Worm (Caenorhabditis elegans): ENCODE measurements around the gene K10D2.5.
A peak's percentile ranks its signal among the peaks of the same experiment; 100 is the strongest.

Gene K10D2.5

ce11 chrIII:5179166-5179565, 6.6 kb downstream of the K10D2.5 start:
- TF ChIP-seq mab-5 (tag; optimal IDR thresholded peaks at IDR 0.05) (no peak), peb-1 (tag; optimal IDR thresholded peaks at IDR 0.05) (no peak), sma-3 (GFP tag; optimal IDR thresholded peaks at IDR 0.05) (no peak), skn-1 (tag; optimal IDR thresholded peaks at IDR 0.05) (no peak), ZK546.5 (tag; optimal IDR thresholded peaks at IDR 0.05) (no peak), alr-1 (tag; optimal IDR thresholded peaks at IDR 0.05) (no peak), ztf-4 (tag; optimal IDR thresholded peaks at IDR 0.05) (no peak), unc-62 (GFP tag; optimal IDR thresholded peaks at IDR 0.05) (no peak), nhr-237 (tag; optimal IDR thresholded peaks at IDR 0.05) (no peak)

- TF ChIP-seq ztf-1 (GFP tag; conservative IDR thresholded peaks at IDR 0.05) (no peak), ceh-16 (tag; optimal IDR thresholded peaks at IDR 0.05) (no peak), fos-1 (tag; optimal IDR thresholded peaks at IDR 0.05) (peak; percentile 51), nhr-129 (tag; optimal IDR thresholded peaks at IDR 0.05) (peak; percentile 33)
Measured at ce11 chrIII:5180588-5180987, 8.1 kb downstream of the K10D2.5 start.

- TF ChIP-seq fos-1 (tag; optimal IDR thresholded peaks at IDR 0.05) (peak; percentile 22), peb-1 (tag; optimal IDR thresholded peaks at IDR 0.05) (no peak), nhr-129 (tag; optimal IDR thresholded peaks at IDR 0.05) (peak; percentile 42), Y55F3AM.14 (GFP tag; optimal IDR thresholded peaks at IDR 0.05) (no peak), blmp-1 (tag; optimal IDR thresholded peaks at IDR 0.05; ENCODE audit: insufficient read depth) (no peak), ztf-11 (tag; optimal IDR thresholded peaks at IDR 0.05) (no peak), nhr-10 (tag; optimal IDR thresholded peaks at IDR 0.05) (no peak), nhr-21 (tag; optimal IDR thresholded peaks at IDR 0.05) (no peak)
Measured at ce11 chrIII:5181217-5181616, 8.7 kb downstream of the K10D2.5 start.

- TF ChIP-seq ZK546.5 (tag; optimal IDR thresholded peaks at IDR 0.05): no peak
Measured at ce11 chrIII:5181641-5182040, 9.1 kb downstream of the K10D2.5 start.

- no peak for TF ChIP-seq elt-3 (tag; optimal IDR thresholded peaks at IDR 0.05)
- TF ChIP-seq unc-55 (GFP tag; optimal IDR thresholded peaks at IDR 0.05): peak; percentile 3
- TF ChIP-seq nhr-129 (tag; optimal IDR thresholded peaks at IDR 0.05): peak; percentile 36
Measured at ce11 chrIII:5183372-5183771, 10.9 kb downstream of the K10D2.5 start.

- TF ChIP-seq nhr-129 (tag; optimal IDR thresholded peaks at IDR 0.05) (no peak), lin-11 (tag; optimal IDR thresholded peaks at IDR 0.05) (no peak), nhr-23 (tag; optimal IDR thresholded peaks at IDR 0.05) (no peak), sma-9 (GFP tag; optimal IDR thresholded peaks at IDR 0.05) (no peak), sma-9 (tag; optimal IDR thresholded peaks at IDR 0.05) (no peak), R02D3.7 (tag; optimal IDR thresholded peaks at IDR 0.05) (no peak), nhr-11 (tag; optimal IDR thresholded peaks at IDR 0.05) (no peak), C34F6.9 (tag; optimal IDR thresholded peaks at IDR 0.05) (no peak), Y55F3AM.14 (GFP tag; optimal IDR thresholded peaks at IDR 0.05) (no peak), lsy-2 (tag; optimal IDR thresholded peaks at IDR 0.05) (no peak), elt-1 (tag; optimal IDR thresholded peaks at IDR 0.05) (no peak), aly-2 (tag; optimal IDR thresholded peaks at IDR 0.05) (no peak), egl-27 (tag; optimal IDR thresholded peaks at IDR 0.05) (no peak)
Measured at ce11 chrIII:5185620-5186019, 13.1 kb downstream of the K10D2.5 start, which contains the start of gene pup-2. pup-2 (plus strand) TSS chrIII:5185920.

- TF ChIP-seq sem-4 (tag; optimal IDR thresholded peaks at IDR 0.05) (no peak), nhr-23 (tag; optimal IDR thresholded peaks at IDR 0.05) (no peak), Y55F3AM.14 (GFP tag; optimal IDR thresholded peaks at IDR 0.05) (no peak), fos-1 (tag; optimal IDR thresholded peaks at IDR 0.05) (no peak), R02D3.7 (tag; optimal IDR thresholded peaks at IDR 0.05) (no peak), elt-3 (tag; optimal IDR thresholded peaks at IDR 0.05) (no peak), F13H6.1 (tag; optimal IDR thresholded peaks at IDR 0.05) (no peak), blmp-1 (tag; optimal IDR thresholded peaks at IDR 0.05; ENCODE audit: insufficient read depth) (no peak), ztf-1 (GFP tag; conservative IDR thresholded peaks at IDR 0.05) (no peak), ama-1 (optimal IDR thresholded peaks at IDR 0.05) (no peak), sma-9 (GFP tag; optimal IDR thresholded peaks at IDR 0.05) (no peak), sma-9 (tag; optimal IDR thresholded peaks at IDR 0.05) (no peak), ceh-82 (tag; optimal IDR thresholded peaks at IDR 0.05) (no peak), elt-1 (tag; optimal IDR thresholded peaks at IDR 0.05) (no peak), sma-3 (GFP tag; optimal IDR thresholded peaks at IDR 0.05) (no peak), peb-1 (tag; optimal IDR thresholded peaks at IDR 0.05) (no peak), nhr-12 (tag; optimal IDR thresholded peaks at IDR 0.05) (no peak), nhr-11 (tag; optimal IDR thresholded peaks at IDR 0.05) (no peak), aly-2 (tag; optimal IDR thresholded peaks at IDR 0.05) (no peak), snpc-4 (tag; optimal IDR thresholded peaks at IDR 0.05) (no peak), mab-5 (tag; optimal IDR thresholded peaks at IDR 0.05) (no peak)
Measured at ce11 chrIII:5188426-5188825, 15.9 kb downstream of the K10D2.5 start, which contains the start of gene K10D2.8. K10D2.8 (plus strand) TSS chrIII:5188726.
